Fruit fly (Drosophila melanogaster) whole organism, embryonic: ENCODE data around the gene Fit2.

Experiments used
- Atf3 ChIP-seq: fragments of 200-800 bp; sonication (Bioruptor generic); optimal IDR thresholded peaks from 3 replicates; lab custom pipeline; 2016; ENCODE audit warnings: missing biosample characterization, missing genetic modification characterization
- CG11695 ChIP-seq: fragments of 200-800 bp; sonication (Bioruptor generic); IDR thresholded peaks from 3 replicates; pipeline ENCODE4 v1.3.6; 2022; ENCODE audit warnings: missing biosample characterization, missing genetic modification characterization
- CG12769 ChIP-seq: fragments of 200-800 bp; sonication (Bioruptor generic); optimal IDR thresholded peaks from 2 replicates; lab custom pipeline; 2019; ENCODE audit warnings: missing biosample characterization, mild to moderate bottlenecking, missing genetic modification characterization, moderate library complexity
- CG13894 ChIP-seq: fragments of 200-800 bp; sonication (Bioruptor generic); optimal IDR thresholded peaks from 3 replicates; lab custom pipeline; 2018; ENCODE audit warnings: missing biosample characterization, mild to moderate bottlenecking, missing genetic modification characterization, moderate library complexity
- CG17912 ChIP-seq: fragments of 200-800 bp; sonication (Bioruptor generic); optimal IDR thresholded peaks from 2 replicates; lab custom pipeline; 2018; ENCODE audit warnings: missing biosample characterization, mild to moderate bottlenecking, missing genetic modification characterization
- CG2199 ChIP-seq: fragments of 200-800 bp; sonication (Bioruptor generic); IDR thresholded peaks from 3 replicates; pipeline ENCODE4 v1.3.6; 2022; ENCODE audit warnings: missing biosample characterization, missing genetic modification characterization
- CG31441 ChIP-seq: fragments of 200-800 bp; sonication (Bioruptor generic); IDR thresholded peaks from 2 replicates; pipeline ENCODE4 v1.3.6; 2022; ENCODE audit warnings: missing biosample characterization, missing genetic modification characterization
- CG33557 ChIP-seq: fragments of 200-800 bp; sonication (Bioruptor generic); optimal IDR thresholded peaks from 2 replicates; lab custom pipeline; 2019; ENCODE audit warnings: missing biosample characterization, mild to moderate bottlenecking, missing genetic modification characterization, moderate library complexity
- CG3847 ChIP-seq: fragments of 200-800 bp; sonication (Bioruptor generic); IDR thresholded peaks from 2 replicates; pipeline ENCODE4 v1.3.6; 2022; ENCODE audit warnings: missing biosample characterization, missing genetic modification characterization
- CG3995 ChIP-seq: fragments of 200-800 bp; sonication (Bioruptor generic); optimal IDR thresholded peaks from 3 replicates; lab custom pipeline; 2016; ENCODE audit warnings: missing biosample characterization, missing genetic modification characterization
- CG4424 ChIP-seq: fragments of 200-800 bp; sonication (Bioruptor generic); optimal IDR thresholded peaks from 3 replicates; lab custom pipeline; 2016; ENCODE audit warnings: missing biosample characterization, missing genetic modification characterization
- CG4820 ChIP-seq: fragments of 200-800 bp; sonication (Bioruptor generic); optimal IDR thresholded peaks from 3 replicates; lab custom pipeline; 2016; ENCODE audit warnings: missing biosample characterization, missing genetic modification characterization
- CG5953 ChIP-seq: fragments of 200-800 bp; sonication (Bioruptor generic); IDR thresholded peaks from 2 replicates; pipeline ENCODE4 v1.3.6; 2022; ENCODE audit warnings: missing biosample characterization, missing genetic modification characterization
- CG6689 ChIP-seq: fragments of 200-800 bp; sonication (Bioruptor generic); IDR thresholded peaks from 2 replicates; pipeline ENCODE4 v1.3.6; 2022; ENCODE audit warnings: missing biosample characterization, missing genetic modification characterization
- CG6791 ChIP-seq: fragments of 200-800 bp; sonication (Bioruptor generic); IDR thresholded peaks from 3 replicates; pipeline ENCODE4 v1.3.6; 2022; ENCODE audit warnings: missing biosample characterization, missing genetic modification characterization; ENCODE audit not compliant: partially characterized antibody
- CG8290 ChIP-seq, 3 experiments: fragments of 200-800 bp; sonication (Bioruptor generic); optimal IDR thresholded peaks; 2 replicates each; lab custom pipeline; 2016 to 2019; ENCODE audit warnings: missing biosample characterization in 3 of 3, missing genetic modification characterization in 3 of 3, mild to moderate bottlenecking in 2 of 3, moderate library complexity in 1 of 3
- CG9215 ChIP-seq: fragments of 200-800 bp; sonication (Bioruptor generic); IDR thresholded peaks from 2 replicates; pipeline ENCODE4 v1.3.6; 2022; ENCODE audit warnings: missing biosample characterization, missing genetic modification characterization
- CTCF ChIP-seq: fragments of 200-800 bp; sonication (Bioruptor generic); optimal IDR thresholded peaks from 2 replicates; lab custom pipeline; 2017; ENCODE audit warnings: missing biosample characterization, mild to moderate bottlenecking, missing genetic modification characterization, moderate library complexity
- CoRest ChIP-seq: fragments of 200-800 bp; sonication (Bioruptor generic); optimal IDR thresholded peaks from 3 replicates; lab custom pipeline; 2018; ENCODE audit warnings: missing biosample characterization, mild to moderate bottlenecking, missing genetic modification characterization, moderate library complexity
- Dll ChIP-seq: fragments of 200-800 bp; sonication (Bioruptor generic); IDR thresholded peaks from 4 replicates; pipeline ENCODE4 v1.3.6; 2022; ENCODE audit warnings: missing biosample characterization, missing genetic modification characterization; ENCODE audit not compliant: partially characterized antibody
- H2.0 ChIP-seq: fragments of 200-800 bp; sonication (Bioruptor generic); IDR thresholded peaks from 2 replicates; pipeline ENCODE4 v1.3.6; 2022; ENCODE audit warnings: missing biosample characterization, missing genetic modification characterization
- HLHmδ ChIP-seq: fragments of 200-800 bp; sonication (Bioruptor generic); optimal IDR thresholded peaks from 2 replicates; lab custom pipeline; 2018; ENCODE audit warnings: missing biosample characterization, mild to moderate bottlenecking, missing genetic modification characterization, moderate library complexity
- Hr39 ChIP-seq: fragments of >200 bp; optimal IDR thresholded peaks from 2 replicates; lab custom pipeline; 2017
- MBD-R2 ChIP-seq: fragments of 200-800 bp; sonication (Bioruptor generic); IDR thresholded peaks from 2 replicates; pipeline ENCODE4 v1.3.6; 2022; ENCODE audit warnings: missing biosample characterization, missing genetic modification characterization
- Oaz ChIP-seq: fragments of 200-800 bp; sonication (Bioruptor generic); IDR thresholded peaks from 2 replicates; pipeline ENCODE4 v1.3.6; 2022; ENCODE audit warnings: missing biosample characterization, missing genetic modification characterization
- Scr ChIP-seq: fragments of 200-800 bp; sonication (Bioruptor generic); IDR thresholded peaks from 2 replicates; pipeline ENCODE4 v1.3.6; 2022; ENCODE audit warnings: missing biosample characterization, missing genetic modification characterization; ENCODE audit not compliant: partially characterized antibody
- Vsx1 ChIP-seq: fragments of 200-800 bp; sonication (Bioruptor generic); optimal IDR thresholded peaks from 2 replicates; lab custom pipeline; 2017; ENCODE audit warnings: missing biosample characterization, mild to moderate bottlenecking, missing genetic modification characterization, missing genetic modification reagents
- abd-A ChIP-seq: fragments of 200-800 bp; sonication (Bioruptor generic); optimal IDR thresholded peaks from 3 replicates; lab custom pipeline; 2019; ENCODE audit warnings: missing biosample characterization, mild to moderate bottlenecking, missing genetic modification characterization, moderate library complexity
- amos ChIP-seq: fragments of 200-800 bp; sonication (Bioruptor generic); IDR thresholded peaks from 2 replicates; pipeline ENCODE4 v1.3.6; 2022; ENCODE audit warnings: missing biosample characterization, missing genetic modification characterization; ENCODE audit not compliant: partially characterized antibody
- ap ChIP-seq: fragments of 200-800 bp; sonication (Bioruptor generic); IDR thresholded peaks from 2 replicates; pipeline ENCODE4 v1.3.6; 2022; ENCODE audit warnings: missing biosample characterization, missing genetic modification characterization
- az2 ChIP-seq: fragments of 200-800 bp; sonication (Bioruptor generic); optimal IDR thresholded peaks from 3 replicates; lab custom pipeline; 2016; ENCODE audit warnings: missing biosample characterization, missing genetic modification characterization
- bbx ChIP-seq: fragments of 200-800 bp; sonication (Bioruptor generic); IDR thresholded peaks from 2 replicates; pipeline ENCODE4 v1.3.6; 2022; ENCODE audit warnings: missing biosample characterization, missing genetic modification characterization; ENCODE audit not compliant: partially characterized antibody
- br ChIP-seq: fragments of >200 bp; optimal IDR thresholded peaks from 2 replicates; lab custom pipeline; 2017
- eve ChIP-seq, 2 experiments: fragments of >200 bp; optimal IDR thresholded peaks; 2 replicates each; lab custom pipeline; 2017; ENCODE audit warnings: missing biosample characterization in 2 of 2, missing genetic modification characterization in 2 of 2
- ken ChIP-seq: fragments of 200-800 bp; sonication (Bioruptor generic); IDR thresholded peaks from 3 replicates; pipeline ENCODE4 v1.3.6; 2022; ENCODE audit warnings: missing biosample characterization, missing genetic modification characterization
- kni ChIP-seq: fragments of 200-800 bp; sonication (Bioruptor generic); optimal IDR thresholded peaks from 3 replicates; lab custom pipeline; 2017; ENCODE audit warnings: mild to moderate bottlenecking, missing biosample characterization, missing genetic modification reagents, missing genetic modification characterization
- knrl ChIP-seq: fragments of 200-800 bp; sonication (Bioruptor generic); IDR thresholded peaks from 3 replicates; pipeline ENCODE4 v1.3.6; 2022; ENCODE audit warnings: missing biosample characterization, missing genetic modification characterization; ENCODE audit not compliant: partially characterized antibody
- otp ChIP-seq: fragments of 200-800 bp; sonication (Bioruptor generic); IDR thresholded peaks from 3 replicates; pipeline ENCODE4, ENCODE4 v1.3.6; 2022; ENCODE audit warnings: missing biosample characterization, missing genetic modification characterization
- pb ChIP-seq: fragments of 200-800 bp; sonication (Bioruptor generic); optimal IDR thresholded peaks from 3 replicates; lab custom pipeline; 2016; ENCODE audit warnings: missing biosample characterization, missing genetic modification characterization
- phol ChIP-seq: fragments of 200-800 bp; sonication (Bioruptor generic); optimal IDR thresholded peaks from 3 replicates; lab custom pipeline; 2018; ENCODE audit warnings: missing biosample characterization, mild to moderate bottlenecking, missing genetic modification characterization, moderate library complexity
- pnt ChIP-seq: fragments of 200-800 bp; sonication (Bioruptor generic); optimal IDR thresholded peaks from 3 replicates; lab custom pipeline; 2016; ENCODE audit warnings: missing biosample characterization, missing genetic modification characterization
- prd ChIP-seq, 3 experiments: fragments of >200 bp in 2 of 3; fragments of 200-800 bp in 1 of 3; sonication (Bioruptor generic) in 1 of 3; optimal IDR thresholded peaks in 2 of 3; IDR thresholded peaks in 1 of 3; 2 replicates in 2 of 3; 3 replicates in 1 of 3; pipeline versions ENCODE4 v1.3.6 to Lab custom; 2017 to 2022; ENCODE audit warnings: missing biosample characterization in 1 of 3, missing genetic modification characterization in 1 of 3
- pros ChIP-seq: fragments of 200-800 bp; sonication (Bioruptor generic); optimal IDR thresholded peaks from 3 replicates; lab custom pipeline; 2019; ENCODE audit warnings: missing biosample characterization, mild to moderate bottlenecking, missing genetic modification characterization, moderate library complexity
- pzg ChIP-seq: fragments of 200-800 bp; sonication (Bioruptor generic); optimal IDR thresholded peaks from 3 replicates; lab custom pipeline; 2018; ENCODE audit warnings: missing biosample characterization, mild to moderate bottlenecking, missing genetic modification characterization, moderate library complexity
- ro ChIP-seq: fragments of 200-800 bp; sonication (Bioruptor generic); IDR thresholded peaks from 2 replicates; pipeline ENCODE4 v1.3.6; 2022; ENCODE audit warnings: missing biosample characterization, missing genetic modification characterization
- sens-2 ChIP-seq: fragments of 200-800 bp; sonication (Bioruptor generic); IDR thresholded peaks from 2 replicates; pipeline ENCODE4 v1.3.6; 2022; ENCODE audit warnings: missing biosample characterization, missing genetic modification characterization
- tna ChIP-seq: fragments of 200-800 bp; sonication (Bioruptor generic); IDR thresholded peaks from 2 replicates; pipeline ENCODE4 v1.3.6; 2022; ENCODE audit warnings: missing biosample characterization, missing genetic modification characterization; ENCODE audit not compliant: partially characterized antibody
- unc-4 ChIP-seq: fragments of 200-800 bp; sonication (Bioruptor generic); IDR thresholded peaks from 2 replicates; pipeline ENCODE4 v1.3.6; 2022; ENCODE audit warnings: missing biosample characterization, missing genetic modification characterization; ENCODE audit not compliant: partially characterized antibody
- usp ChIP-seq: fragments of >200 bp; optimal IDR thresholded peaks from 2 replicates; lab custom pipeline; 2017; ENCODE audit warnings: missing biosample characterization, missing genetic modification characterization
- wek ChIP-seq: fragments of 200-800 bp; sonication (Bioruptor generic); optimal IDR thresholded peaks from 3 replicates; lab custom pipeline; 2018; ENCODE audit warnings: missing biosample characterization, mild to moderate bottlenecking, missing genetic modification characterization, moderate library complexity
- wor ChIP-seq: fragments of 200-800 bp; sonication (Bioruptor generic); IDR thresholded peaks from 2 replicates; pipeline ENCODE4 v1.3.6; 2022; ENCODE audit warnings: missing biosample characterization, missing genetic modification characterization

Fit2 gene

DNA sequence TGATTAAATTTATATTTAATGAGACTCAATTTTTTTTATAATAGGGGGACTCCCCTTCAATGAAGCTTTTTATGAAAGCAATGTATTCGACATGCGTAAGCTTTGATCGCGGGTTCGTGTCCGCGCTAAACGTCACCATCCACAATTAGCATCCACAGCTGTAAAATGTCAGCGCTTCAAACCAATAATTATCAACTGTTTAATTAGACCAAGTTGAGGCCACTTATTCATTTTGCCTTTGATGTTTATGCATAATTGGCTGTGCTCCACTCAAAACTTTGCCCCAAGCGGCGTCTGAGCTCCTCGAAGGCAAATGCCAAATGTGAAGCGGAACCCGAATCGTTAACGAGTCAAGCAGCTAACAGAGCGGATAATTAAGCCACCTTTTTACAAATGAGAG is 38.5 kb upstream of the Fit2 start:
- TF ChIP-seq ap (GFP tag; lab: Robert Waterston, UW) (no peak), CG11695 (GFP tag; lab: Robert Waterston, UW) (no peak), Scr (0 out of 2 replicates have a peak, but pooled peaks have one; percentile 10), CG17912 (GFP tag; lab: Kevin White, UChicago) (peak; percentile 13), CG6689 (GFP tag; lab: Robert Waterston, UW) (no peak), ro (GFP tag; lab: Robert Waterston, UW) (no peak), phol (tag; lab: Kevin White, UChicago) (no peak), az2 (GFP tag; lab: Kevin White, UChicago) (no peak), abd-A (tag; lab: Kevin White, UChicago) (peak; percentile 73), CTCF (peak; percentile 76), CG31441 (GFP tag; lab: Robert Waterston, UW) (no peak), ken (GFP tag; lab: Robert Waterston, UW) (no peak), pros (GFP tag; lab: Kevin White, UChicago) (peak; percentile 8), knrl (peak; percentile 29; the same call in 1 of the 3 replicates), Hr39 (lab: Kevin White, UChicago) (no peak), CG4820 (GFP tag; lab: Kevin White, UChicago) (no peak), CG3847 (GFP tag; lab: Robert Waterston, UW) (no peak), Dll (GFP tag; lab: Robert Waterston, UW) (peak; percentile 32; the same call in 1 of the 4 replicates), pzg (GFP tag; lab: Kevin White, UChicago) (peak; percentile 8), CG13894 (peak; percentile 29), CG8290 (GFP tag; optimal IDR thresholded peaks at IDR 0.05; lab: Kevin White, UChicago) (no peak), CG8290 (tag; optimal IDR thresholded peaks at IDR 0.05; lab: Kevin White, UChicago) (peak in 1 of 2 experiments; percentile 37), sens-2 (GFP tag; lab: Robert Waterston, UW) (no peak), br (lab: Kevin White, UChicago) (no peak), CoRest (no peak), tna (peak; percentile 41; the same call in 1 of the 2 replicates), unc-4 (GFP tag; lab: Robert Waterston, UW) (no peak), CG33557 (GFP tag; lab: Kevin White, UChicago) (no peak), wor (GFP tag; lab: Robert Waterston, UW) (no peak), usp (no peak), CG6791 (GFP tag; lab: Robert Waterston, UW) (no peak), prd (optimal IDR thresholded peaks at IDR 0.05; lab: Kevin White, UChicago) (no peak), prd (GFP tag; IDR thresholded peaks at IDR 0.05; lab: Robert Waterston, UW) (no peak), CG3995 (no peak), CG2199 (GFP tag; lab: Robert Waterston, UW) (0 out of 3 replicates have a peak, but pooled peaks have one; percentile 26), wek (GFP tag; lab: Kevin White, UChicago) (peak; percentile 94), Oaz (GFP tag; lab: Robert Waterston, UW) (no peak), H2.0 (no peak), Vsx1 (GFP tag; lab: Kevin White, UChicago) (peak; percentile 82), MBD-R2 (GFP tag; lab: Robert Waterston, UW) (0 out of 2 replicates have a peak, but pooled peaks have one; percentile 14), kni (peak; percentile 46), otp (GFP tag; lab: Robert Waterston, UW) (no peak), pnt (GFP tag; lab: Kevin White, UChicago) (no peak), eve (GFP tag; optimal IDR thresholded peaks at IDR 0.05; lab: Kevin White, UChicago) (no peak), CG9215 (GFP tag; lab: Robert Waterston, UW) (no peak), pb (GFP tag; lab: Kevin White, UChicago) (no peak), CG5953 (GFP tag; lab: Robert Waterston, UW) (0 out of 2 replicates have a peak, but pooled peaks have one; percentile 41), CG4424 (GFP tag; lab: Kevin White, UChicago) (no peak), Atf3 (no peak), HLHmδ (no peak), bbx (0 out of 2 replicates have a peak, but pooled peaks have one; percentile 18), CG12769 (peak; percentile 60), amos (GFP tag; lab: Robert Waterston, UW) (peak; percentile 35; the same call in 1 of the 2 replicates)
